Fruit fly (Drosophila melanogaster): ENCODE data around the gene Rala.

Rala gene

dm6 chrX:3677156-3677846, 42.1 kb downstream of the Rala start:
- TF ChIP-seq CG12299 (tag; optimal IDR thresholded peaks at IDR 0.05) = no peak
- peak; percentile 2 for TF ChIP-seq her (GFP tag; optimal IDR thresholded peaks at IDR 0.05)
- TF ChIP-seq CG34224 (GFP tag; IDR thresholded peaks at IDR 0.05; ENCODE audit: partially characterized antibody) = peak; percentile 23; the same call in 1 of the 3 replicates
- peak; percentile 63 for TF ChIP-seq pros (GFP tag; optimal IDR thresholded peaks at IDR 0.05)
- peak; percentile 63 for TF ChIP-seq yki (optimal IDR thresholded peaks at IDR 0.05)
- TF ChIP-seq CG8290 (GFP tag; optimal IDR thresholded peaks at IDR 0.05) = no peak
- TF ChIP-seq CG8290 (tag; optimal IDR thresholded peaks at IDR 0.05) = peak in 1 of 2 experiments; percentile 62
- TF ChIP-seq CG1602 (GFP tag; optimal IDR thresholded peaks at IDR 0.05) = no peak
- TF ChIP-seq CG4360 (GFP tag; IDR thresholded peaks at IDR 0.05) = peak; percentile 39; the same call in 1 of the 2 replicates
- no peak for TF ChIP-seq CG6813 (GFP tag; optimal IDR thresholded peaks at IDR 0.05)
- TF ChIP-seq kni (GFP tag; optimal IDR thresholded peaks at IDR 0.05) = peak; percentile 83
- peak; percentile 93 for TF ChIP-seq CG10321 (GFP tag; IDR thresholded peaks at IDR 0.05)
- TF ChIP-seq sr (GFP tag; IDR thresholded peaks at IDR 0.05) = peak; percentile 99
- TF ChIP-seq CG1603 (tag; optimal IDR thresholded peaks at IDR 0.05) = peak; percentile 37
- TF ChIP-seq abd-A (tag; optimal IDR thresholded peaks at IDR 0.05) = peak; percentile 80
- TF ChIP-seq ftz-f1 (GFP tag; optimal IDR thresholded peaks at IDR 0.05) = peak; percentile 62
- peak; percentile 39 for TF ChIP-seq cad (GFP tag; optimal IDR thresholded peaks at IDR 0.05)
- TF ChIP-seq mirr (GFP tag; optimal IDR thresholded peaks at IDR 0.05) = peak; percentile 72
- TF ChIP-seq CG4404 (GFP tag; IDR thresholded peaks at IDR 0.05) = no peak
- TF ChIP-seq ci (GFP tag; IDR thresholded peaks at IDR 0.05) = peak; percentile 59; the same call in 2 of the 3 replicates
- TF ChIP-seq CG14050 (GFP tag; IDR thresholded peaks at IDR 0.05) = no peak
- peak; percentile 98 for TF ChIP-seq crol (GFP tag; IDR thresholded peaks at IDR 0.05)
- peak; percentile 98 for TF ChIP-seq CG3163 (GFP tag; optimal IDR thresholded peaks at IDR 0.05)
- TF ChIP-seq CG2889 (GFP tag; IDR thresholded peaks at IDR 0.05) = no peak
- no peak for TF ChIP-seq CG12236 (GFP tag; optimal IDR thresholded peaks at IDR 0.05)
- TF ChIP-seq Bgb (GFP tag; IDR thresholded peaks at IDR 0.05; ENCODE audit: partially characterized antibody) = peak; percentile 32; the same call in 1 of the 2 replicates
- peak; percentile 70 for TF ChIP-seq cg (GFP tag; optimal IDR thresholded peaks at IDR 0.05)
- TF ChIP-seq CG7987 (GFP tag; optimal IDR thresholded peaks at IDR 0.05) = peak; percentile 93
- 0 out of 3 replicates have a peak, but pooled peaks have one; percentile 35 for TF ChIP-seq zen2 (GFP tag; IDR thresholded peaks at IDR 0.05; ENCODE audit: partially characterized antibody)
- no peak for TF ChIP-seq dan (GFP tag; IDR thresholded peaks at IDR 0.05)
- TF ChIP-seq ssp (GFP tag; IDR thresholded peaks at IDR 0.05) = no peak
- peak; percentile 61; the same call in 1 of the 2 replicates for TF ChIP-seq Adf1 (GFP tag; IDR thresholded peaks at IDR 0.05)
- TF ChIP-seq Stat92E (GFP tag; optimal IDR thresholded peaks at IDR 0.05) = peak in 1 of 3 experiments; percentile 4
- TF ChIP-seq CG11398 (GFP tag; optimal IDR thresholded peaks at IDR 0.05) = peak; percentile 8
- no peak for TF ChIP-seq ham (GFP tag; IDR thresholded peaks at IDR 0.05)
- no peak for TF ChIP-seq CG10209 (GFP tag; optimal IDR thresholded peaks at IDR 0.05)
- no peak for TF ChIP-seq hbn (GFP tag; IDR thresholded peaks at IDR 0.05; ENCODE audit: partially characterized antibody)
- peak; percentile 81 for TF ChIP-seq CG1832 (GFP tag; optimal IDR thresholded peaks at IDR 0.05)
- peak; percentile 84 for TF ChIP-seq sens (GFP tag)
- TF ChIP-seq klu (GFP tag; IDR thresholded peaks at IDR 0.05) = peak; percentile 75
- TF ChIP-seq CG12071 (GFP tag; optimal IDR thresholded peaks at IDR 0.05) = peak; percentile 63
- peak; percentile 93 to 94 for TF ChIP-seq Trl (optimal IDR thresholded peaks at IDR 0.05)
- peak; percentile 13 for TF ChIP-seq Trl (GFP tag; optimal IDR thresholded peaks at IDR 0.05)
- TF ChIP-seq chn (GFP tag; optimal IDR thresholded peaks at IDR 0.05) = peak; percentile 42
- peak; percentile 97 for TF ChIP-seq chinmo (GFP tag; IDR thresholded peaks at IDR 0.05; ENCODE audit: partially characterized antibody)
- peak; percentile 87 for TF ChIP-seq Med (GFP tag)
- TF ChIP-seq CG12769 (tag; optimal IDR thresholded peaks at IDR 0.05) = peak; percentile 62
- TF ChIP-seq CG31365 (tag; optimal IDR thresholded peaks at IDR 0.05) = no peak
- TF ChIP-seq ERR (GFP tag; optimal IDR thresholded peaks at IDR 0.05) = peak; percentile 44
- no peak for TF ChIP-seq zfh2 (GFP tag; optimal IDR thresholded peaks at IDR 0.05)
